Fruit fly (Drosophila melanogaster) whole organism, embryonic: Measurements from ENCODE around the gene yuri.

Experiments
- Adf1 ChIP-seq: fragments of 200-800 bp; sonication (Bioruptor generic); IDR thresholded peaks from 2 replicates; pipeline ENCODE4 v1.3.6; 2022; ENCODE audit warnings: missing biosample characterization, missing genetic modification characterization
- Awh ChIP-seq: fragments of 200-800 bp; sonication (Bioruptor generic); IDR thresholded peaks from 2 replicates; pipeline ENCODE4, ENCODE4 v1.3.6; 2022; ENCODE audit warnings: missing biosample characterization, missing genetic modification characterization
- CG11504 ChIP-seq: fragments of 200-800 bp; sonication (Bioruptor generic); optimal IDR thresholded peaks from 3 replicates; lab custom pipeline; 2019; ENCODE audit warnings: missing biosample characterization, mild to moderate bottlenecking, missing genetic modification characterization, moderate library complexity
- CG12155 ChIP-seq: fragments of 200-800 bp; sonication (Bioruptor generic); optimal IDR thresholded peaks from 3 replicates; lab custom pipeline; 2016; ENCODE audit warnings: missing biosample characterization, missing genetic modification characterization
- CG13123 ChIP-seq: fragments of 200-800 bp; sonication (Bioruptor generic); optimal IDR thresholded peaks from 2 replicates; lab custom pipeline; 2016; ENCODE audit warnings: missing biosample characterization, missing genetic modification characterization
- CG15011 ChIP-seq: fragments of 200-800 bp; sonication (Bioruptor generic); optimal IDR thresholded peaks from 3 replicates; lab custom pipeline; 2018; ENCODE audit warnings: missing biosample characterization, mild to moderate bottlenecking, missing genetic modification characterization
- CG17912 ChIP-seq: fragments of 200-800 bp; sonication (Bioruptor generic); optimal IDR thresholded peaks from 2 replicates; lab custom pipeline; 2018; ENCODE audit warnings: missing biosample characterization, mild to moderate bottlenecking, missing genetic modification characterization
- CG2889 ChIP-seq: fragments of 200-800 bp; sonication (Bioruptor generic); IDR thresholded peaks from 3 replicates; pipeline ENCODE4 v1.3.6; 2022; ENCODE audit warnings: missing biosample characterization, missing genetic modification characterization
- CG30403 ChIP-seq: fragments of 200-800 bp; sonication (Bioruptor generic); optimal IDR thresholded peaks from 3 replicates; lab custom pipeline; 2016; ENCODE audit warnings: missing biosample characterization, missing genetic modification characterization
- CG31224 ChIP-seq: fragments of 200-800 bp; sonication (Bioruptor generic); IDR thresholded peaks from 2 replicates; pipeline ENCODE4 v1.3.6; 2022; ENCODE audit warnings: missing biosample characterization, missing genetic modification characterization
- CG34376 ChIP-seq: fragments of 200-800 bp; sonication (Bioruptor generic); optimal IDR thresholded peaks from 2 replicates; lab custom pipeline; 2018; ENCODE audit warnings: missing biosample characterization, mild to moderate bottlenecking, missing genetic modification characterization
- CG5245 ChIP-seq: fragments of 200-800 bp; sonication (Bioruptor generic); optimal IDR thresholded peaks from 3 replicates; lab custom pipeline; 2016; ENCODE audit warnings: missing biosample characterization, missing genetic modification characterization
- CG8281 ChIP-seq: fragments of 200-800 bp; sonication (Bioruptor generic); optimal IDR thresholded peaks from 2 replicates; lab custom pipeline; 2018; ENCODE audit warnings: missing biosample characterization, mild to moderate bottlenecking, missing genetic modification characterization, moderate library complexity
- CG9609 ChIP-seq: fragments of 200-800 bp; sonication (Bioruptor generic); optimal IDR thresholded peaks from 3 replicates; lab custom pipeline; 2016; ENCODE audit warnings: missing biosample characterization, missing genetic modification characterization
- D ChIP-seq, 2 experiments: fragments of 200-800 bp in 1 of 2; fragments of >200 bp in 1 of 2; sonication (Bioruptor generic) in 1 of 2; optimal IDR thresholded peaks; 2 replicates in 1 of 2; 3 replicates in 1 of 2; lab custom pipeline; 2017; ENCODE audit warnings: mild to moderate bottlenecking in 1 of 2, missing biosample characterization in 1 of 2, missing genetic modification characterization in 1 of 2, missing genetic modification reagents in 1 of 2
- Dad ChIP-seq: fragments of 200-800 bp; sonication (Bioruptor generic); optimal IDR thresholded peaks from 3 replicates; lab custom pipeline; 2016; ENCODE audit warnings: missing biosample characterization, missing genetic modification characterization
- Dref ChIP-seq: fragments of 200-800 bp; sonication (Bioruptor generic); IDR thresholded peaks from 2 replicates; pipeline ENCODE4 v1.3.6; 2022; ENCODE audit warnings: missing biosample characterization, missing genetic modification characterization
- H15 ChIP-seq: fragments of 200-800 bp; sonication (Bioruptor generic); IDR thresholded peaks from 3 replicates; pipeline ENCODE4 v1.3.6; 2022; ENCODE audit warnings: missing biosample characterization, missing genetic modification characterization
- HHEX ChIP-seq: fragments of 200-800 bp; sonication (Bioruptor generic); optimal IDR thresholded peaks from 3 replicates; lab custom pipeline; 2017; ENCODE audit warnings: missing biosample characterization, mild to moderate bottlenecking, missing genetic modification characterization, missing genetic modification reagents
- HLH3B ChIP-seq: fragments of 200-800 bp; sonication (Bioruptor generic); IDR thresholded peaks from 2 replicates; pipeline ENCODE4 v1.3.6; 2022; ENCODE audit warnings: missing biosample characterization, missing genetic modification characterization
- HLH4C ChIP-seq: fragments of 200-800 bp; sonication (Bioruptor generic); IDR thresholded peaks from 3 replicates; pipeline ENCODE4 v1.3.6; 2022; ENCODE audit warnings: missing biosample characterization, missing genetic modification characterization; ENCODE audit not compliant: partially characterized antibody
- Hmx ChIP-seq: fragments of 200-800 bp; sonication (Bioruptor generic); optimal IDR thresholded peaks from 2 replicates; lab custom pipeline; 2016; ENCODE audit warnings: missing biosample characterization, missing genetic modification characterization
- Max ChIP-seq: fragments of 200-800 bp; sonication (Bioruptor generic); optimal IDR thresholded peaks from 2 replicates; lab custom pipeline; 2016; ENCODE audit warnings: missing biosample characterization, mild to moderate bottlenecking, missing genetic modification characterization
- NK7.1 ChIP-seq: fragments of 200-800 bp; sonication (Bioruptor generic); optimal IDR thresholded peaks from 3 replicates; lab custom pipeline; 2016; ENCODE audit warnings: missing biosample characterization, missing genetic modification characterization
- Nf-YC ChIP-seq: fragments of 200-800 bp; optimal IDR thresholded peaks from 3 replicates; lab custom pipeline; 2019; ENCODE audit warnings: missing biosample characterization, mild to moderate bottlenecking, missing genetic modification characterization, moderate library complexity
- Ptx1 ChIP-seq: fragments of 200-800 bp; sonication (Bioruptor generic); IDR thresholded peaks from 2 replicates; pipeline ENCODE4 v1.3.6; 2022; ENCODE audit warnings: missing biosample characterization, missing genetic modification characterization
- Ravus ChIP-seq: fragments of 200-800 bp; sonication (Bioruptor generic); IDR thresholded peaks from 2 replicates; pipeline ENCODE4 v1.3.6; 2022; ENCODE audit warnings: missing biosample characterization, missing genetic modification characterization
- Xrp1 ChIP-seq: fragments of 200-800 bp; sonication (Bioruptor generic); IDR thresholded peaks from 2 replicates; pipeline ENCODE4 v1.3.6; 2022; ENCODE audit warnings: missing biosample characterization, missing genetic modification characterization
- YL-1 ChIP-seq: fragments of 200-800 bp; sonication (Bioruptor generic); optimal IDR thresholded peaks from 3 replicates; lab custom pipeline; 2017; ENCODE audit warnings: missing biosample characterization, mild to moderate bottlenecking, missing genetic modification characterization
- ase ChIP-seq: fragments of 200-800 bp; sonication (Bioruptor generic); IDR thresholded peaks from 3 replicates; pipeline ENCODE4 v1.3.6; 2022; ENCODE audit warnings: missing biosample characterization, missing genetic modification characterization
- bigmax ChIP-seq: fragments of 200-800 bp; sonication (Bioruptor generic); optimal IDR thresholded peaks from 2 replicates; lab custom pipeline; 2018; ENCODE audit warnings: missing biosample characterization, mild to moderate bottlenecking, missing genetic modification characterization
- cad ChIP-seq: fragments of >200 bp; optimal IDR thresholded peaks from 2 replicates; lab custom pipeline; 2017; ENCODE audit warnings: missing biosample characterization, missing genetic modification characterization
- cato ChIP-seq: fragments of 200-800 bp; sonication (Bioruptor generic); optimal IDR thresholded peaks from 2 replicates; lab custom pipeline; 2016; ENCODE audit warnings: missing biosample characterization, missing genetic modification characterization, borderline replicate concordance
- crol ChIP-seq: fragments of 200-800 bp; sonication (Bioruptor generic); IDR thresholded peaks from 2 replicates; pipeline ENCODE4 v1.3.6; 2022; ENCODE audit warnings: missing biosample characterization, missing genetic modification characterization
- dimm ChIP-seq: fragments of 200-800 bp; sonication (Bioruptor generic); IDR thresholded peaks from 2 replicates; pipeline ENCODE4 v1.3.6; 2022; ENCODE audit warnings: missing biosample characterization, missing genetic modification characterization
- knrl ChIP-seq: fragments of 200-800 bp; sonication (Bioruptor generic); IDR thresholded peaks from 3 replicates; pipeline ENCODE4 v1.3.6; 2022; ENCODE audit warnings: missing biosample characterization, missing genetic modification characterization; ENCODE audit not compliant: partially characterized antibody
- lmd ChIP-seq: fragments of 200-800 bp; sonication (Bioruptor generic); IDR thresholded peaks from 2 replicates; pipeline ENCODE4 v1.3.6; 2022; ENCODE audit warnings: missing biosample characterization, missing genetic modification characterization
- mam ChIP-seq: fragments of 200-800 bp; sonication (Bioruptor generic); optimal IDR thresholded peaks from 3 replicates; lab custom pipeline; 2016; ENCODE audit warnings: missing biosample characterization, missing genetic modification characterization
- nmo ChIP-seq: fragments of 200-800 bp; sonication (Bioruptor generic); optimal IDR thresholded peaks from 2 replicates; lab custom pipeline; 2018; ENCODE audit warnings: missing biosample characterization, mild to moderate bottlenecking, missing genetic modification characterization, moderate library complexity
- prd ChIP-seq, 3 experiments: fragments of >200 bp in 2 of 3; fragments of 200-800 bp in 1 of 3; sonication (Bioruptor generic) in 1 of 3; optimal IDR thresholded peaks in 2 of 3; IDR thresholded peaks in 1 of 3; 2 replicates in 2 of 3; 3 replicates in 1 of 3; pipeline versions ENCODE4 v1.3.6 to Lab custom; 2017 to 2022; ENCODE audit warnings: missing biosample characterization in 1 of 3, missing genetic modification characterization in 1 of 3
- row ChIP-seq: fragments of 200-800 bp; sonication (Bioruptor generic); IDR thresholded peaks from 3 replicates; pipeline ENCODE4 v1.3.6; 2022; ENCODE audit warnings: missing biosample characterization, missing genetic modification characterization
- sna ChIP-seq: fragments of 200-800 bp; sonication (Bioruptor generic); IDR thresholded peaks from 2 replicates; pipeline ENCODE4 v1.3.6; 2022; ENCODE audit warnings: missing biosample characterization, missing genetic modification characterization; ENCODE audit not compliant: partially characterized antibody
- so ChIP-seq: fragments of 200-800 bp; sonication (Bioruptor generic); IDR thresholded peaks from 3 replicates; pipeline ENCODE4 v1.3.6; 2022; ENCODE audit warnings: missing biosample characterization, missing genetic modification characterization
- sr ChIP-seq: fragments of 200-800 bp; sonication (Bioruptor generic); IDR thresholded peaks from 3 replicates; pipeline ENCODE4 v1.3.6; 2022; ENCODE audit warnings: missing biosample characterization, missing genetic modification characterization
- ssp ChIP-seq: fragments of 200-800 bp; sonication (Bioruptor generic); IDR thresholded peaks from 2 replicates; pipeline ENCODE4 v1.3.6; 2022; ENCODE audit warnings: missing biosample characterization, missing genetic modification characterization
- tap ChIP-seq: fragments of 200-800 bp; optimal IDR thresholded peaks from 3 replicates; lab custom pipeline; 2019; ENCODE audit warnings: missing biosample characterization, mild to moderate bottlenecking, missing genetic modification characterization, moderate library complexity
- trem ChIP-seq: fragments of 200-800 bp; optimal IDR thresholded peaks from 3 replicates; lab custom pipeline; 2019; ENCODE audit warnings: missing biosample characterization, mild to moderate bottlenecking, missing genetic modification characterization, moderate library complexity
- tup ChIP-seq: fragments of 200-800 bp; sonication (Bioruptor generic); optimal IDR thresholded peaks from 2 replicates; lab custom pipeline; 2016; ENCODE audit warnings: missing biosample characterization, mild to moderate bottlenecking, missing genetic modification characterization, moderate library complexity

Gene yuri

DNA sequence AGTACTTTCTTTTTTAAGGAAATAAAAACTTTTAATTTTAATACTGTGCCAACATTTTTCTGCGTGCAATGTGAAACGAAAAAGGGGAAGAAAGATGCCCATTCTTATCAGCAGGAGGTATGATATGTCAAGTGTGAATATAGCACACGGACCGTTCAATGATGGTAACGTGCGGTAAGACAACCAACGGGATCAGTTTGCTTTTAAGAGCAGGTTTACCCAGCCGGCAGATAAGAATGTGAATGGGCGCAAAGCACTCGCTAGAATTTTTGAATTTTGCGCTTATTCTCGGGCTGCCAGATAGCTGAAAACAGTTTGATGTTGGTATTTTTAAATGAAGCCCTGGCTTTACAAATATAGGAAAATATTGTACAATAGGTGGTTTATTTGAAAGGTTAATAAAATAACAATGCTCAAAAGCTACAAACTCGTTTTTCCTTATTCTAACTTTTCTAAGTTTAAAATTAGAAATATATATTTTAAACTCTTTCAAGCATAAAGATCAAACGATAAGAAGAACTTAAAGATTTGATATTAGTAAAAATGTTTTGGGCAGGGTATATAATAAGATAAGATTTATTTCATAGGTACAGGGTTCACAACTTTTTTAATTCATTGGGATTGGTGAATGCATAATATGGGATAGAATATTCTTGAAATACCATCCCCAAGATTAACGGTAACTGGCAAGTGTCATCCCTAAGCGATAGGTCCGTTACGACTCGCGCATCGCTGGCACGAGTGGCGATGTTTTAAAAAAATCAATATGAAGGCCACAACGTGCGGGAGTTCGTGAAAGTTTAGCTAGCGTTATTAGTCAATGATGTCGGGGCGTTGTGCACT is 16.1 kb downstream of the yuri start, which contains the start of gene dao (continued):
- TF ChIP-seq NK7.1 (GFP tag; lab: Kevin White, UChicago) (no peak), H15 (GFP tag; lab: Robert Waterston, UW) (no peak; the same call in 2 of the 3 replicates), trem (peak; percentile 2), tap (no peak), so (GFP tag; lab: Robert Waterston, UW) (no peak), sna (peak; percentile 68; the same call in 1 of the 2 replicates), HLH4C (peak; percentile 76), D (optimal IDR thresholded peaks at IDR 0.05; lab: Kevin White, UChicago) (no peak), D (GFP tag; optimal IDR thresholded peaks at IDR 0.05; lab: Kevin White, UChicago) (no peak), mam (peak; percentile 56), row (peak; percentile 80), knrl (GFP tag; lab: Robert Waterston, UW) (peak; percentile 85), Adf1 (GFP tag; lab: Robert Waterston, UW) (no peak), Dad (no peak), CG30403 (GFP tag; lab: Kevin White, UChicago) (peak; percentile 77), Hmx (GFP tag; lab: Kevin White, UChicago) (peak; percentile 17), CG9609 (GFP tag; lab: Kevin White, UChicago) (peak; percentile 15), sr (GFP tag; lab: Robert Waterston, UW) (no peak), Dref (GFP tag; lab: Robert Waterston, UW) (0 out of 2 replicates have a peak, but pooled peaks have one; percentile 37), CG15011 (no peak), ssp (GFP tag; lab: Robert Waterston, UW) (peak; percentile 35; the same call in 1 of the 2 replicates), CG2889 (peak; percentile 42; the same call in 2 of the 3 replicates), cato (peak; percentile 34), CG13123 (GFP tag; lab: Kevin White, UChicago) (peak; percentile 18), Awh (GFP tag; lab: Robert Waterston, UW) (no peak; the same call in 1 of the 2 replicates), prd (optimal IDR thresholded peaks at IDR 0.05; lab: Kevin White, UChicago) (no peak), prd (GFP tag; IDR thresholded peaks at IDR 0.05; lab: Robert Waterston, UW) (peak; percentile 70; the same call in 2 of the 3 replicates), cad (no peak), lmd (GFP tag; lab: Robert Waterston, UW) (peak; percentile 34; the same call in 1 of the 2 replicates), Xrp1 (GFP tag; lab: Robert Waterston, UW) (peak; percentile 24; the same call in 1 of the 2 replicates), HHEX (GFP tag; lab: Kevin White, UChicago) (no peak), CG11504 (tag; lab: Kevin White, UChicago) (peak; percentile 52), CG5245 (GFP tag; lab: Kevin White, UChicago) (peak; percentile 12), CG34376 (GFP tag; lab: Kevin White, UChicago) (no peak), CG8281 (tag; lab: Kevin White, UChicago) (no peak), CG31224 (GFP tag; lab: Robert Waterston, UW) (no peak; the same call in 1 of the 2 replicates), CG17912 (no peak), CG12155 (peak; percentile 83), tup (GFP tag; lab: Kevin White, UChicago) (no peak), Ravus (no peak), Nf-YC (peak; percentile 35), crol (GFP tag; lab: Robert Waterston, UW) (no peak), dimm (no peak), YL-1 (GFP tag; lab: Kevin White, UChicago) (no peak), bigmax (no peak), Max (GFP tag; lab: Kevin White, UChicago) (peak; percentile 3), ase (GFP tag; lab: Robert Waterston, UW) (peak; percentile 39; the same call in 2 of the 3 replicates), Ptx1 (GFP tag; lab: Robert Waterston, UW) (peak; percentile 53), HLH3B (GFP tag; lab: Robert Waterston, UW) (peak; percentile 23; the same call in 1 of the 2 replicates), nmo (GFP tag; lab: Kevin White, UChicago) (peak; percentile 72)
